Worm (Caenorhabditis elegans): ENCODE measurements around the gene rga-4.

Gene rga-4

ce11 chrV:1355297-1355696, 27.8 kb downstream of the rga-4 start:
- TF ChIP-seq tlp-1 (tag; optimal IDR thresholded peaks at IDR 0.05): no peak
- no peak for TF ChIP-seq lir-3 (tag; optimal IDR thresholded peaks at IDR 0.05; ENCODE audit: poor library complexity)
- TF ChIP-seq ces-1 (GFP tag; optimal IDR thresholded peaks at IDR 0.05): no peak
- TF ChIP-seq C16A3.4 (tag; optimal IDR thresholded peaks at IDR 0.05): no peak
- no peak for TF ChIP-seq nhr-28 (tag; optimal IDR thresholded peaks at IDR 0.05)
- TF ChIP-seq nhr-90 (tag; optimal IDR thresholded peaks at IDR 0.05; ENCODE audit: poor library complexity): no peak
- no peak for TF ChIP-seq snu-23 (GFP tag; optimal IDR thresholded peaks at IDR 0.05)
- no peak for TF ChIP-seq ceh-88 (GFP tag; IDR thresholded peaks at IDR 0.05)
- no peak for TF ChIP-seq hlh-4 (tag; optimal IDR thresholded peaks at IDR 0.05)
- no peak for TF ChIP-seq pag-3 (tag; optimal IDR thresholded peaks at IDR 0.05; ENCODE audit: borderline replicate concordance, insufficient read depth)
- TF ChIP-seq fkh-10 (GFP tag; optimal IDR thresholded peaks at IDR 0.05): no peak
- TF ChIP-seq lin-35 (GFP tag; optimal IDR thresholded peaks at IDR 0.05): no peak
- no peak for TF ChIP-seq sup-37 (GFP tag; optimal IDR thresholded peaks at IDR 0.05)
- TF ChIP-seq nhr-20 (tag; optimal IDR thresholded peaks at IDR 0.05): no peak
- TF ChIP-seq mef-2 (tag; optimal IDR thresholded peaks at IDR 0.05): no peak

ce11 chrV:1352321-1352720, 30.7 kb downstream of the rga-4 start:
- no peak for TF ChIP-seq nhr-11 (tag; optimal IDR thresholded peaks at IDR 0.05)
- no peak for TF ChIP-seq ceh-8 (GFP tag; optimal IDR thresholded peaks at IDR 0.05)
- no peak for TF ChIP-seq snpc-4 (tag; optimal IDR thresholded peaks at IDR 0.05)
- no peak for TF ChIP-seq pax-3 (tag; optimal IDR thresholded peaks at IDR 0.05)
- TF ChIP-seq aly-2 (tag; optimal IDR thresholded peaks at IDR 0.05): no peak
- no peak for TF ChIP-seq snu-23 (GFP tag; optimal IDR thresholded peaks at IDR 0.05)

- TF ChIP-seq skn-1 (tag; optimal IDR thresholded peaks at IDR 0.05): no peak
- no peak for TF ChIP-seq hlh-4 (tag; optimal IDR thresholded peaks at IDR 0.05)
Observed at ce11 chrV:1351826-1352225, 31.2 kb downstream of the rga-4 start, which contains the start of gene glb-33. TSS of gene glb-33 (plus strand) at chrV:1352126.

ce11 chrV:1349802-1350201, 33.3 kb downstream of the rga-4 start:
- TF ChIP-seq elt-2 (tag; optimal IDR thresholded peaks at IDR 0.05) (no peak), fos-1 (tag; optimal IDR thresholded peaks at IDR 0.05) (no peak), lin-14 (GFP tag; optimal IDR thresholded peaks at IDR 0.05) (peak; percentile 90), efl-1 (optimal IDR thresholded peaks at IDR 0.05) (no peak), efl-1 (GFP tag; optimal IDR thresholded peaks at IDR 0.05 in 1 of 2) (no peak), ces-1 (GFP tag; optimal IDR thresholded peaks at IDR 0.05) (peak; percentile 32), mep-1 (tag; optimal IDR thresholded peaks at IDR 0.05) (no peak), ceh-63 (GFP tag; optimal IDR thresholded peaks at IDR 0.05) (no peak), skn-1 (tag; optimal IDR thresholded peaks at IDR 0.05) (no peak), nhr-84 (tag; optimal IDR thresholded peaks at IDR 0.05) (no peak), sup-37 (GFP tag; optimal IDR thresholded peaks at IDR 0.05) (no peak), egl-13 (tag; optimal IDR thresholded peaks at IDR 0.05) (no peak)

- TF ChIP-seq lin-39 (tag; optimal IDR thresholded peaks at IDR 0.05) (no peak), lir-3 (tag; optimal IDR thresholded peaks at IDR 0.05; ENCODE audit: poor library complexity) (no peak), lin-14 (GFP tag; optimal IDR thresholded peaks at IDR 0.05) (peak; percentile 72)
Observed at ce11 chrV:1342712-1343111, 40.3 kb downstream of the rga-4 start.

- TF ChIP-seq pag-3 (tag; optimal IDR thresholded peaks at IDR 0.05; ENCODE audit: borderline replicate concordance, insufficient read depth): peak; percentile 27
- TF ChIP-seq fkh-8 (tag; optimal IDR thresholded peaks at IDR 0.05): no peak
- no peak for TF ChIP-seq hpl-2 (GFP tag; optimal IDR thresholded peaks at IDR 0.05)
- TF ChIP-seq unc-130 (tag; optimal IDR thresholded peaks at IDR 0.05): peak; percentile 30
- peak; percentile 3 for TF ChIP-seq snu-23 (GFP tag; optimal IDR thresholded peaks at IDR 0.05)
- TF ChIP-seq nhr-28 (tag; optimal IDR thresholded peaks at IDR 0.05): no peak
- peak; percentile 57 for TF ChIP-seq rnt-1 (tag; optimal IDR thresholded peaks at IDR 0.05)
- peak; percentile 82 for TF ChIP-seq lin-14 (GFP tag; optimal IDR thresholded peaks at IDR 0.05)
- TF ChIP-seq nhr-77 (tag; optimal IDR thresholded peaks at IDR 0.05): no peak
- no peak for TF ChIP-seq ama-1 (optimal IDR thresholded peaks at IDR 0.05)
- peak; percentile 36 for TF ChIP-seq nhr-71 (tag; optimal IDR thresholded peaks at IDR 0.05)
- TF ChIP-seq nhr-90 (tag; optimal IDR thresholded peaks at IDR 0.05; ENCODE audit: poor library complexity): no peak
- TF ChIP-seq efl-1 (optimal IDR thresholded peaks at IDR 0.05): no peak
- peak in 1 of 2 experiments; percentile 75 for TF ChIP-seq efl-1 (GFP tag; optimal IDR thresholded peaks at IDR 0.05 in 1 of 2)
- TF ChIP-seq blmp-1 (tag; optimal IDR thresholded peaks at IDR 0.05): no peak
- TF ChIP-seq nhr-12 (tag; optimal IDR thresholded peaks at IDR 0.05): no peak
Observed at ce11 chrV:1341276-1342050, 41.6 kb downstream of the rga-4 start.
